Worm (Caenorhabditis elegans) whole organism, midembryonic: ENCODE data around the gene Y50D4B.2.

Experiments used
- T22C8.4 ChIP-seq: fragments of 200-800 bp; sonication (Bioruptor generic); IDR thresholded peaks from 2 replicates; pipeline ENCODE4 v1.3.6; 2022; ENCODE audit warnings: missing genetic modification characterization, missing compliant biosample characterization
- cog-1 ChIP-seq: sonication (generic microtip); optimal IDR thresholded peaks from 2 replicates; lab custom pipeline; 2016; ENCODE audit warnings: missing genetic modification characterization, missing compliant biosample characterization
- flt-1 ChIP-seq: fragments of 200-800 bp; sonication (Bioruptor generic); IDR thresholded peaks from 2 replicates; pipeline ENCODE4 v1.3.6; 2022; ENCODE audit warnings: missing genetic modification characterization, missing compliant biosample characterization
- klf-2 ChIP-seq: fragments of 200-800 bp; sonication (Bioruptor generic); conservative IDR thresholded peaks from 2 replicates; pipeline ENCODE4 v1.3.6; 2022; ENCODE audit warnings: missing genetic modification reagents, missing genetic modification characterization, missing compliant biosample characterization
- med-1 ChIP-seq: sonication (generic microtip); optimal IDR thresholded peaks from 2 replicates; lab custom pipeline; 2017; ENCODE audit warnings: missing genetic modification characterization, mild to moderate bottlenecking, missing compliant biosample characterization, antibody characterized with exemption, missing genetic modification reagents; ENCODE audit not compliant: insufficient read depth
- ref-1 ChIP-seq: fragments of 200-800 bp; sonication (Bioruptor generic); conservative IDR thresholded peaks from 2 replicates; pipeline ENCODE4 v1.3.6; 2022; ENCODE audit warnings: missing genetic modification reagents, missing genetic modification characterization, missing compliant biosample characterization
- tab-1 ChIP-seq: fragments of 200-800 bp; sonication (Bioruptor generic); IDR thresholded peaks from 2 replicates; pipeline ENCODE4 v1.3.6; 2022; ENCODE audit warnings: missing genetic modification characterization, missing compliant biosample characterization
- ztf-23 ChIP-seq: fragments of 200-800 bp; sonication (Bioruptor generic); IDR thresholded peaks from 2 replicates; pipeline ENCODE4 v1.3.6; 2022; ENCODE audit warnings: missing genetic modification reagents, missing genetic modification characterization, missing compliant biosample characterization
- ztf-29 ChIP-seq: fragments of 200-800 bp; sonication (Bioruptor generic); IDR thresholded peaks from 2 replicates; pipeline ENCODE4 v1.3.6; 2022; ENCODE audit warnings: missing genetic modification reagents, missing genetic modification characterization, missing compliant biosample characterization

The Y50D4B.2 gene

DNA sequence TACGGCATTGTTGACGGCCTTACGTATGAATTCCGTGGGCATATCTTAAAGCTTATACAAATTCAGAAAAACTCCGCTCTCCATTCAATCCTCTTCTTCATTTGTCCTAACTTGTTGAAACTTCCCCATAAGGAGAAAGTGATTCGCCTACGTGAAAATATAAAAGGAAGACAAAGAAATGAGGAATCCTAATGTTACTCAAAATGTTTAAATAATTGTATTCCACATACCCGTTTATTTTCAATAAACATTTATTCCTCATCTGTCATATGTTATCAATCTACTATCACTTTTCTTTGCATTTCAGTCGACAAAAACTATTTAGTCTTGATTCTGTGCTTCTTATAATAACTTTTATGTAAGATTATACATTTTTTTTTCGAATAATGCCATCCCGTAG lies 12.4 kb upstream of the Y50D4B.2 start, which contains the start of gene clec-203:
Gene clec-203, plus strand, starts transcription at position 301 of the 400 bp plus-strand sequence.
- TF ChIP-seq flt-1 (GFP tag; lab: Robert Waterston, UW) (no peak), med-1 (GFP tag; lab: Kevin White, UChicago) (no peak), tab-1 (GFP tag; lab: Robert Waterston, UW) (no peak), ztf-23 (GFP tag; lab: Robert Waterston, UW) (no peak), ztf-29 (GFP tag; lab: Robert Waterston, UW) (no peak), cog-1 (tag; lab: Kevin White, UChicago) (no peak), klf-2 (GFP tag; lab: Robert Waterston, UW) (no peak), ref-1 (GFP tag; lab: Robert Waterston, UW) (no peak)

DNA sequence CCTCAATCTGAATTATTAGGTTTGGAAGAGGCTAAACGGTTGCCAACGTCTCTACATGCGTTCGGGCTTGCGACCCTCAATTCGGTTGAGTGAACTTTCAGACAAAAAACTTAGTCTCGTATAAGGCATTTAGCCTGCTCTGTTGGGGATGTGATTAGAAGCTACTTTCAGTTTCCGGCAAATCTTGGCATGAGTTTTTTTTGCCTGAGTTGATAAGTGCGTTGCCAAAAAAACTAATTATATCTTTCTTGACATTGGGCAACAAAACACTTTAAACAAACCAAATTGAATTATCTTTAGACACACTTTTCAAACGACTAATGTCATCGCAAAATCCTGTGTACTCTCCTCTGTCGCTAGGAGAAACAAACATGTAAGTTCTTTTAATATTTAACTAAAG lies 8.0 kb upstream of the Y50D4B.2 start, which contains the start of gene Y50D4B.4:
Gene Y50D4B.4, plus strand, starts transcription at position 301 of the 400 bp plus-strand sequence.
- no peak for TF ChIP-seq med-1 (GFP tag; lab: Kevin White, UChicago)
- no peak for TF ChIP-seq T22C8.4 (GFP tag; lab: Robert Waterston, UW)
- no peak for TF ChIP-seq tab-1 (GFP tag; lab: Robert Waterston, UW)
- no peak for TF ChIP-seq ref-1 (GFP tag; lab: Robert Waterston, UW)
- no peak for TF ChIP-seq klf-2 (GFP tag; lab: Robert Waterston, UW)
- TF ChIP-seq ztf-23 (GFP tag; lab: Robert Waterston, UW) = no peak
- no peak for TF ChIP-seq flt-1 (GFP tag; lab: Robert Waterston, UW)
- no peak for TF ChIP-seq ztf-29 (GFP tag; lab: Robert Waterston, UW)
- TF ChIP-seq cog-1 (tag; lab: Kevin White, UChicago) = no peak

DNA sequence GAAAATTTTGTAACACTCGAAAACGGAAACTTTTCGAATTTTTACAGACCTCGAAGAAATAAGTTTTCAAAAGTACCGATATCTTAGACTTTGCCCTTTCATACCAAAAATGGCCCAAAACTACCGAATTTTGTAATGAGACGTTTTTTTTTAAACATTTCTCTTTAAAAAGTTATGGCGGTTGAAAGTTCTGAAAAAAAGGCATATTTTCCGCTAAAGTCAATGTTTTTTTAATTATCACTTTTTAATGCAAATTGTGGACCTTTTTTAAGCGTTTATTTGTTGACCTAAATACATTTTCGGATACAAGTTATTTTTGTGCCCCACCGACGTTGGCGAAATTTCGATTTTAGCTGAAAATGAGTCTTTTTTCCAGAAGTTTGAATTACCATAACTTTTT lies 2.2 kb downstream of the Y50D4B.2 start:
- TF ChIP-seq ztf-29 (GFP tag; lab: Robert Waterston, UW) = no peak
- no peak for TF ChIP-seq flt-1 (GFP tag; lab: Robert Waterston, UW)
- no peak for TF ChIP-seq cog-1 (tag; lab: Kevin White, UChicago)
- TF ChIP-seq klf-2 (GFP tag; lab: Robert Waterston, UW) = no peak
- no peak for TF ChIP-seq med-1 (GFP tag; lab: Kevin White, UChicago)
- no peak for TF ChIP-seq ref-1 (GFP tag; lab: Robert Waterston, UW)
- TF ChIP-seq T22C8.4 (GFP tag; lab: Robert Waterston, UW) = no peak
- TF ChIP-seq ztf-23 (GFP tag; lab: Robert Waterston, UW) = no peak
- TF ChIP-seq tab-1 (GFP tag; lab: Robert Waterston, UW) = no peak

DNA sequence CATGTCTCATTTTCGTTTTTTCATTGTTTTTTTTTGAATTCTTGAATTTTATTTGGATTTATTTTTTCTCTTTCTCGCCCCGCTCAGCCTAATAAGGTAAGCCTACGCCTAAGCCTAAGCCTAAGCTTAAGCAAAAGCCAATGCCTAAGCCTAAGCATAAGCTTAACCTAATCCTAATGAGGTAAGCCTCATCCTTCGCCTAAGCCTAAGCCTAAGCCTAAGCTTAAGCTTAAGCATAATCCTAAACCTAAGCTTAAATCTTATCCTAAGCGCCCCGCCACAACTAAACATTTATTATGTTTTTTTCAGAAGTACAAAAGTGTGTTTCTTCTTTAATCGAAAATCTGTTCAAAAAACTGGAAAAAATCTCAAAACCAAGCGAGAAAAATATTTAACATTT lies 11.8 kb downstream of the Y50D4B.2 start:
- TF ChIP-seq tab-1 (GFP tag; lab: Robert Waterston, UW) = no peak
- TF ChIP-seq ztf-23 (GFP tag; lab: Robert Waterston, UW) = no peak
- no peak for TF ChIP-seq T22C8.4 (GFP tag; lab: Robert Waterston, UW)
- TF ChIP-seq flt-1 (GFP tag; lab: Robert Waterston, UW) = no peak
- no peak for TF ChIP-seq med-1 (GFP tag; lab: Kevin White, UChicago)
- TF ChIP-seq klf-2 (GFP tag; lab: Robert Waterston, UW) = no peak
- TF ChIP-seq ref-1 (GFP tag; lab: Robert Waterston, UW) = no peak
- no peak for TF ChIP-seq ztf-29 (GFP tag; lab: Robert Waterston, UW)
- TF ChIP-seq cog-1 (tag; lab: Kevin White, UChicago) = no peak

DNA sequence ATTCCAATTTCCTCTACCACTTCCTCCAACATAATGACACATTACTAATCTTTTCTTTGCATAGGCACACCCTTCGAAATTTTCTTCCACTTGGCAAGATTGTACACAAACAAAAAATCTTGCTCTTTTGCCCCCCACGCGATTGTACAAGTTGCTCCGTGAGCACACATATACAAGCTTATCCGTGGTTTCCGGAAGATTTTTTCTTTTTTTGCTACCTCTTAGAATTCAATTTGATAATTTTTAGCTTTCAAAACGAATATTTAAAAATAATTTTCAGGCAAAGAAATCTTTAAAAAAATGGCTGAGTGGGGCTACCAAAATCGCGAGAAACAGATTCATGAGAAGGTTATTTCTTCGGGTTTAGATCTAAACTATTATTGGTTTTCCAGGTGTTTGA lies 12.3 kb downstream of the Y50D4B.2 start, which contains the start of gene Y50D4B.1:
Gene Y50D4B.1, plus strand, starts transcription at position 301 of the 400 bp plus-strand sequence.
- TF ChIP-seq cog-1 (tag; lab: Kevin White, UChicago) (no peak), T22C8.4 (GFP tag; lab: Robert Waterston, UW) (no peak), med-1 (GFP tag; lab: Kevin White, UChicago) (no peak), ztf-23 (GFP tag; lab: Robert Waterston, UW) (no peak), flt-1 (GFP tag; lab: Robert Waterston, UW) (no peak)

DNA sequence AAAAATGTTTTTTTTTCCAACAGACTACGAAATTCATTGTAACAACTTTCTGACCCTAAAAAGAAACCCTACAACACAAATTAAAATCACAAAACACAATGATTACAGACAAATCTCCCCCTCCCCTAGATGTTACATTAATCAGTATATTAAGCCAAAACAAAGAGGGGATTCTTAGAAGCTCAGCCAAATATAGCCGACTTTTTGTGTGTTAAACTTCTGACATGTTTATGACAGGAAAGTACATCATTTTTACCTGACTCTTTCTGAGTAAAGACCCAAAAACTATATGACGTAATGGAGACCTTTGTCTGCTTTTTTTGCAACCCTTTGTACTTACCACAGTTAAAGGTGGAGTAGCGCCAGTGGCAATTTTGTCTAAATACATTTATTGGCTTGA lies 19.7 kb downstream of the Y50D4B.2 start:
- no peak for TF ChIP-seq tab-1 (GFP tag; lab: Robert Waterston, UW)
- no peak for TF ChIP-seq ref-1 (GFP tag; lab: Robert Waterston, UW)
- no peak for TF ChIP-seq flt-1 (GFP tag; lab: Robert Waterston, UW)
- TF ChIP-seq ztf-29 (GFP tag; lab: Robert Waterston, UW) = no peak
- TF ChIP-seq ztf-23 (GFP tag; lab: Robert Waterston, UW) = no peak
- no peak for TF ChIP-seq med-1 (GFP tag; lab: Kevin White, UChicago)

DNA sequence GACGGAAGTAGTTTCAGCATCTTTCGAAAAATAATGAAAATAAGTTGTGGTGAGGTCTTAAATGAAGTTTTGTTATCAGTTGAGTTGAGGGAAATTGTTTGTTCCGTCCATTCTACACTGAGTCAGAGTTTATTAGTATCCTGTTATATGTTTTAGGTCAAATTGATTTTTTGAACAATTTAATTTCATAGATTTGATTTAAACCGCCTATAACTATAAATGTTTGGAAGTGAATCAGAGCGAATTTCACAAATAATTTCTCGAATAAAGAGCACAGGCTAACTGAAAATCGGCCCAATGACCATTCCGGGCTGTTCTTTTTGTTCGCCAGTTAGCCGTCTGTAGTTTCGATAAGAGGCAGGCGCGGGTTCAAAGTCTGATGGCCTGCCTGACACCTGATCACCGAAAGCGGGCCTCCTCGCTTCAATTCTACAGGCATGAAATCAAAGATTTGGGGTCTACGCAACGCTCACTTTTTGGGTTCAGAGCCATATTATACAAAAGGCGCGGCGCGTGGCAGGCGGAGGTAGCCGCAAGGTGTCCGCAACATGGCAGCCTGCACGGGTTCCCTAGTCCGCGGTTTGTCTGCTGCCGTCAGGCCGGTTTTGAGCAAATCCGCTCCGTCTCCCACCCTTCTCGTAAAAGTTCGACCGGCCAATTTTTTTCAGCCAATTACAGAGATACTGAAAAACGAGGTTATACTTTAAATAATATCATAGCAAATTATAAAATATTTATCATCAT lies 31.7 kb downstream of the Y50D4B.2 start, which contains the start of gene W07B8.4:
Gene W07B8.4, minus strand, starts transcription at position 51 of the 744 bp plus-strand sequence.
- no peak for TF ChIP-seq tab-1 (GFP tag; lab: Robert Waterston, UW)

DNA sequence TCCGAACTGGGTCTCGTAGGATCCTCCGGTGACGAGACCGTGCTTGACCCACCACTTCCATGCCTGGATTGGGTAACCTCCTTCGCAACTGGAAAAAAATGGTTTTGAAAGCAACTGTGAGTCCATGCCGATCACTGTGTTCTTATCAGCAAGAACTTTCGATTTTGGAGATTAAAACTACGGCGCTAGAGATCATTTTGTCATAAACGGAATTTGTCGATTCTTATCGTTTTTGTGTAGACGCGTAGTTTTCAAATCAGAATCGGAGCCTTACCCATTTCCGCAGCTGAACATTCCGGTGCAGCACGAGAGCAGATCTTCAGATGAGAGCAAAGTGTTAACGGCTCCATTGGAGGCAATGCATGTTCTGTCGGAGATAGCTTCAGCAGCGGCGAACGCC lies 32.8 kb downstream of the Y50D4B.2 start:
- TF ChIP-seq med-1 (GFP tag; lab: Kevin White, UChicago) (no peak), cog-1 (tag; lab: Kevin White, UChicago) (no peak), flt-1 (GFP tag; lab: Robert Waterston, UW) (no peak), klf-2 (GFP tag; lab: Robert Waterston, UW) (no peak), ztf-23 (GFP tag; lab: Robert Waterston, UW) (no peak), tab-1 (GFP tag; lab: Robert Waterston, UW) (no peak)

DNA sequence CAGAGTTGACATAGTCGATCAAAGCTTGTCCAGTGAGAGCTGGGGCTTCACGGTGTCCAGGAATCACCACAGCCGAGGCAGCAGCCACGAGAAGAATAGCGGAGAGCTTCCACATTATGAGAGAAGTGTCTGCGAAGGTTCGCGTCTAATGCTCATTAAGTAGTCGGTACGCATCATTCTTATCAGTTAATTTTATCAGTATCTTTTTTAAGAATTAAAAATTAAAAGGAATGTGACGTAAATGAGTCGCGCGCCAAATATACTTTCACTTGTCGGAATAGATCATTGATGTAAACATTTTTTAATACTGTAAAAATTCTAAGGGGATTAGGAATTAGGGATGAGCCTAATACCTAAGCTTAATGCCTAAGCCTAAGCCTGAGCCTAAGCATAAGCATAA lies 33.5 kb downstream of the Y50D4B.2 start, which contains the start of gene cpr-5:
Gene cpr-5, minus strand, starts transcription at position 197 of the 400 bp plus-strand sequence.
- TF ChIP-seq ref-1 (GFP tag; lab: Robert Waterston, UW) (no peak), cog-1 (tag; lab: Kevin White, UChicago) (no peak), med-1 (GFP tag; lab: Kevin White, UChicago) (no peak), tab-1 (GFP tag; lab: Robert Waterston, UW) (no peak), klf-2 (GFP tag; lab: Robert Waterston, UW) (no peak), ztf-23 (GFP tag; lab: Robert Waterston, UW) (no peak), ztf-29 (GFP tag; lab: Robert Waterston, UW) (no peak), T22C8.4 (GFP tag; lab: Robert Waterston, UW) (no peak), flt-1 (GFP tag; lab: Robert Waterston, UW) (no peak)
